Fruit fly (Drosophila melanogaster): ENCODE results near the gene CG2150.

Gene CG2150

dm6 chr3R:31745629-31746081 lies 18.9 kb downstream of the CG2150 start, which contains the start of gene awd:
Gene awd, minus strand, starts transcription at chr3R:31746077.
- TF ChIP-seq CG9948 (tag; optimal IDR thresholded peaks at IDR 0.05): no peak
- TF ChIP-seq EcR (GFP tag; optimal IDR thresholded peaks at IDR 0.05): peak; percentile 62
- TF ChIP-seq CG15710 (tag; optimal IDR thresholded peaks at IDR 0.05): peak; percentile 5
- TF ChIP-seq CG17806 (tag; optimal IDR thresholded peaks at IDR 0.05): no peak
- TF ChIP-seq gl (tag; optimal IDR thresholded peaks at IDR 0.05): no peak
- no peak for TF ChIP-seq CG10348 (GFP tag; IDR thresholded peaks at IDR 0.05)
- TF ChIP-seq fd96Ca (GFP tag; IDR thresholded peaks at IDR 0.05): 0 out of 3 replicates have a peak, but pooled peaks have one; percentile 36
- TF ChIP-seq Snoo (tag; optimal IDR thresholded peaks at IDR 0.05): peak; percentile 33
- peak; percentile 9 for TF ChIP-seq CG8301 (tag; optimal IDR thresholded peaks at IDR 0.05)
- TF ChIP-seq CG34367 (tag; optimal IDR thresholded peaks at IDR 0.05): no peak
- no peak for TF ChIP-seq CG13204 (GFP tag; optimal IDR thresholded peaks at IDR 0.05)
- peak; percentile 26 for TF ChIP-seq Pif1B (GFP tag; optimal IDR thresholded peaks at IDR 0.05)
- TF ChIP-seq Ets98B (GFP tag; IDR thresholded peaks at IDR 0.05): no peak
- TF ChIP-seq CG32121 (GFP tag; IDR thresholded peaks at IDR 0.05): no peak

DNA sequence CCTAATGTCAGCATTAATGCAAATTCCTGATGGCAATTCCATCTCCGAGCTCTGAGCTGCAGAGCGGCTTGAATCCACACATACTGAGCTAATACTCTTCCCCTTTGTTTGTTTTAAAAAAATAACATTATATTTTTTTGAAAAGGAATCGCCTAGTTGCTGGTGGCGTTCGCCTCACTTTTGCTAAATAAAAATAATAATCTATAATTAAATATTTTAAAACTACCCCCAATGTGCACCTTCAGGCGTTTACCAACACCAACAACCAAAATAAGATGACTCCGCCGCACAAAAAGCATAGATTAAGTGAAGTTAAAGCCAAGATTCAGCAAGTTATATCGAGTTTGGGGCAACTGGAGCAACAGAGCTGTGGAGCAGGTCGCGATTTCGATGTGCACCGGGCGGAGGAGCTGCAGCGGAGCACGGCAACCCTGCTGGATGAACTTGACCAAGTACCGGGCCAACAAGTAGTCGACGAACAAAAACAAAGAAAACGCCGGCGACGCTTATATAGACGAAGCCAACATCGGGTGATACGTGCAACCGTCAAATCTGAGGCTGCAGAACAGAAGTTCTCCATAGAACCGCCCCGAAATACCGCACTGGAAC lies 20.4 kb downstream of the CG2150 start, which contains the start of gene CG1896:
TSS of gene CG1896 (plus strand) at position 239 of the 609 bp plus-strand sequence.
- TF ChIP-seq CG15710 (tag; optimal IDR thresholded peaks at IDR 0.05) (peak; percentile 51), CG8159 (tag; optimal IDR thresholded peaks at IDR 0.05) (peak; percentile 54), CG4496 (GFP tag; IDR thresholded peaks at IDR 0.05) (peak; percentile 88), D1 (tag; optimal IDR thresholded peaks at IDR 0.05) (no peak), gl (tag; optimal IDR thresholded peaks at IDR 0.05) (no peak), Ets98B (GFP tag; IDR thresholded peaks at IDR 0.05) (peak; percentile 70), CG8301 (tag; optimal IDR thresholded peaks at IDR 0.05) (peak; percentile 40), CG13204 (GFP tag; optimal IDR thresholded peaks at IDR 0.05) (no peak), Pif1A (GFP tag; optimal IDR thresholded peaks at IDR 0.05) (peak; percentile 62), CG32121 (GFP tag; IDR thresholded peaks at IDR 0.05) (peak; percentile 51), CG9948 (tag; optimal IDR thresholded peaks at IDR 0.05) (peak; percentile 24), Pif1B (GFP tag; optimal IDR thresholded peaks at IDR 0.05) (peak; percentile 75), Snoo (tag; optimal IDR thresholded peaks at IDR 0.05) (peak; percentile 65), EcR (GFP tag; optimal IDR thresholded peaks at IDR 0.05) (no peak), CG12605 (GFP tag; IDR thresholded peaks at IDR 0.05) (peak; percentile 23; the same call in 1 of the 2 replicates), rn (GFP tag; IDR thresholded peaks at IDR 0.05) (peak; percentile 52; the same call in 1 of the 2 replicates), CG14655 (GFP tag; optimal IDR thresholded peaks at IDR 0.05) (no peak), fd96Ca (GFP tag; IDR thresholded peaks at IDR 0.05) (peak; percentile 83), CG10348 (GFP tag; IDR thresholded peaks at IDR 0.05) (no peak), CG17806 (tag; optimal IDR thresholded peaks at IDR 0.05) (peak; percentile 43), CG34367 (tag; optimal IDR thresholded peaks at IDR 0.05) (peak; percentile 21)

DNA sequence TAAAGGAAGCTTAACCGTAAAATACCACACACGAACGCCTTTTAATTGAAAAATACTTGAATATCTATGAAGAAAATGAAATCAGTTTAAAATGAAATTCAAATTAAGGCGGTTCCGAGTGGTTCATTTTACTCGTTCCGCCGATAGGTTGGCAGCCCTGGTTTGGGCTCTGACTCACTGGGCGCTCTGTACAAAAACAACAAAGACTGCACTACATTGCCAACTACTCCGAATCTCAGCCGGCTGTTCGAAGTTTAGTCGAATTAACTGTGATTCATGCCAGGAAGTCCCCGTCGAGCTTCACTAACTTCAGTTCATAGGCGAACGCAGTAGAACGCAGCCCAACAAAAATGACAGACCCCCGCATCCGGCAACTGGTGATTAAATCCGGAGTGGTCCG lies 21.3 kb downstream of the CG2150 start, which contains the start of gene Tbca:
TSS of gene Tbca (plus strand) at position 212 of the 400 bp plus-strand sequence.
- TF ChIP-seq CG15710 (tag; optimal IDR thresholded peaks at IDR 0.05) (no peak), gl (tag; optimal IDR thresholded peaks at IDR 0.05) (peak; percentile 49), fd96Ca (GFP tag; IDR thresholded peaks at IDR 0.05) (no peak), CG12605 (GFP tag; IDR thresholded peaks at IDR 0.05) (0 out of 2 replicates have a peak, but pooled peaks have one; percentile 8), CG4496 (GFP tag; IDR thresholded peaks at IDR 0.05) (peak; percentile 61; the same call in 2 of the 3 replicates), CG17806 (tag; optimal IDR thresholded peaks at IDR 0.05) (peak; percentile 11)

dm6 chr3R:31741278-31741677 lies 23.3 kb downstream of the CG2150 start:
- TF ChIP-seq fd96Ca (GFP tag; IDR thresholded peaks at IDR 0.05) (0 out of 3 replicates have a peak, but pooled peaks have one; percentile 40), gl (tag; optimal IDR thresholded peaks at IDR 0.05) (no peak), CG15710 (tag; optimal IDR thresholded peaks at IDR 0.05) (peak; percentile 8), CG4496 (GFP tag; IDR thresholded peaks at IDR 0.05) (peak; percentile 46; the same call in 1 of the 3 replicates), CG9948 (tag; optimal IDR thresholded peaks at IDR 0.05) (no peak)

- TF ChIP-seq CG32121 (GFP tag; IDR thresholded peaks at IDR 0.05) (peak; percentile 66), rn (GFP tag; IDR thresholded peaks at IDR 0.05) (no peak), Ets98B (GFP tag; IDR thresholded peaks at IDR 0.05) (0 out of 2 replicates have a peak, but pooled peaks have one; percentile 30)
These were observed 25.3 kb downstream of the CG2150 start for dm6 chr3R:31739067-31739786.

DNA sequence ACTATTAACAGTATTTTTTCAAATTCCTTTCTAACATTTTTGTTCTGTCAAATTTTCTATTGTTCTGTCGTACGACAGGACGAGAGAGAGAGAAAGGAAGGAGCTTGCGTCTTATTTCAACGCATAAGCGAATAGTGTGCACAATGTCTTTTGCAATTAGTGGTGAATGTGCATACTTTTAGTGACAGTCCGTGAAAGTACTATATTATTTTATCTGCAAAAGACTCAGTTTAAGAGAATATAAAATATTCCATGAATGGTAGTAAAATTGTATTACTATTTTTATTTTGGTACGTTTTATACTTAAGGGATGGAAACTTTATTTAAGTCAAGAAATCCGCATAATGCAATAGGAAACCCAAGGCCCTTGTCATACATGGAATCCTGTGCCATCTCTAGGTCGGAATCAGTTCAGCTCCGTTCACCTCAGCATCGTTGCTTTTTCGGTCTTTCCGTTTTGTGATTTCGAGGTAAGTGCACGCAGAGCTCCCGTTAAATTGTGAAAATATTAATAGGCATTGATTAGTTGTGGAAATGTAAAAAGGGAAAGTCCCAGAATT lies 26.4 kb downstream of the CG2150 start, which contains the start of gene eEF1alpha2:
TSS of gene eEF1alpha2 (plus strand) at position 409 of the 560 bp plus-strand sequence.
- no peak for TF ChIP-seq CG14655 (GFP tag; optimal IDR thresholded peaks at IDR 0.05)
- no peak for TF ChIP-seq gl (tag; optimal IDR thresholded peaks at IDR 0.05)
- no peak for TF ChIP-seq EcR (GFP tag; optimal IDR thresholded peaks at IDR 0.05)
- TF ChIP-seq Ets98B (GFP tag; IDR thresholded peaks at IDR 0.05): no peak
- TF ChIP-seq CG34367 (tag; optimal IDR thresholded peaks at IDR 0.05): no peak
- TF ChIP-seq CG9948 (tag; optimal IDR thresholded peaks at IDR 0.05): no peak
- no peak for TF ChIP-seq CG8301 (tag; optimal IDR thresholded peaks at IDR 0.05)
